Fruit fly (Drosophila melanogaster): ENCODE data around the gene snRNP-U1-70K.

snRNP-U1-70K gene

DNA sequence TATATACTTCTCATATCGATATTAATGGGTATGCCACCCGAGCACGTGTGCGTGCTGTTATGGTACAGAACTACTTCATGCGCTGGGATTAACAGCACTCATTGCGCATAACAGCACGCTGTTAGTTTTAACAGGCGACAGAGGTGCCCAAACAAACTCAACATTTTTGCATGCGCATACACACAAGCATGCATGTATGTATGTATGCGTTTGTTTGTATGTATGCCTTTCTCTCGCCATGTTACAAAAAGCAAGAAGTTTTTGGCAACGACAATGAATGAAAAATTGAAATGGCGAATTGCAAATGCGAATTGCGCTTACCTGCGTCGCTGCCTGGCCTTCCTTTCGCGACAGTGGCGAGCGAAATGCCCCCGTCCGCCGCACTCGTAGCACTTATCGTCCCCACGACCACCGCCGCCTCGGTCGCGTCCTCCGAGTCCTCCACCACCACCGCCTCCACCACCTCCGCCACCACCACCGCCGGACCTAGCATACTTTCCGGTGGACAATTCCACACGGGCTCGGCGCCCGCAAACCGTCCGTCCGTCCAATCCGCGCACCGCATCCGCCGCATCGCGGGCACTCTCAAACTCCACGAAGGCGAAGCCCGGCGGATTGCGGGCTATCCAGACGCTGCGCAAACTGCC is 52.2 kb downstream of the snRNP-U1-70K start:
- no peak for TF ChIP-seq CG17801 (GFP tag; optimal IDR thresholded peaks at IDR 0.05; ENCODE audit: partially characterized antibody)
